In genomic region chrX:2592670-2593280, ce11 we compare ENCODE assay signal across 5 worm cellular contexts.
A peak's percentile ranks its signal among the peaks of the same experiment; 100 is the strongest.
TF ChIP-seq lines count a peak whose summit lies in the region.

No protein-coding gene starts in this region.

TF ChIP-seq in whole organism, L1 larva, 84 proteins besides CTCF, POLR2A, EP300 and RAD21:
- TF ChIP-seq elt-3 (tag; optimal IDR thresholded peaks at IDR 0.05; lab: Kevin White, UChicago): peak in 1 of 6 experiments; percentile 34
- peak; percentile 60 for TF ChIP-seq blmp-1 (tag; optimal IDR thresholded peaks at IDR 0.05; lab: Kevin White, UChicago)
- peak in 1 of 2 experiments; percentile 11 for TF ChIP-seq lsy-2 (tag; optimal IDR thresholded peaks at IDR 0.05; lab: Kevin White, UChicago)
- peak; percentile 35 for TF ChIP-seq lin-14 (GFP tag; optimal IDR thresholded peaks at IDR 0.05; lab: Kevin White, UChicago)
- peak; percentile 39 for TF ChIP-seq nhr-20 (tag; optimal IDR thresholded peaks at IDR 0.05; lab: Kevin White, UChicago)
- no peak for TF ChIP-seq unc-130 (tag; optimal IDR thresholded peaks at IDR 0.05; lab: Kevin White, UChicago)
- no peak for TF ChIP-seq vab-15 (tag; optimal IDR thresholded peaks at IDR 0.05; lab: Kevin White, UChicago)
- TF ChIP-seq pag-3 (tag; optimal IDR thresholded peaks at IDR 0.05; lab: Kevin White, UChicago; ENCODE audit: borderline replicate concordance, insufficient read depth): peak; percentile 8
- peak in 1 of 2 experiments; percentile 7 for TF ChIP-seq lin-35 (GFP tag; optimal IDR thresholded peaks at IDR 0.05; lab: Kevin White, UChicago)
- peak in 1 of 2 experiments; percentile 4 for TF ChIP-seq mdl-1 (tag; optimal IDR thresholded peaks at IDR 0.05; lab: Kevin White, UChicago)

TF ChIP-seq in whole organism, L2 larva, 48 proteins besides CTCF, POLR2A, EP300 and RAD21:
- no peak for TF ChIP-seq unc-62 (GFP tag; optimal IDR thresholded peaks at IDR 0.05; lab: Kevin White, UChicago)
- TF ChIP-seq sma-9 (GFP tag; optimal IDR thresholded peaks at IDR 0.05; lab: Kevin White, UChicago): peak; percentile 23
- no peak for TF ChIP-seq sma-9 (tag; optimal IDR thresholded peaks at IDR 0.05; lab: Kevin White, UChicago)
- TF ChIP-seq ceh-16 (tag; optimal IDR thresholded peaks at IDR 0.05; lab: Kevin White, UChicago): no peak
- TF ChIP-seq crh-2 (tag; optimal IDR thresholded peaks at IDR 0.05; lab: Kevin White, UChicago): peak; percentile 28
- no peak for TF ChIP-seq Y55F3AM.14 (GFP tag; optimal IDR thresholded peaks at IDR 0.05; lab: Kevin White, UChicago)
- TF ChIP-seq snpc-4 (tag; optimal IDR thresholded peaks at IDR 0.05; lab: Kevin White, UChicago): no peak
- no peak for TF ChIP-seq lin-11 (tag; optimal IDR thresholded peaks at IDR 0.05; lab: Kevin White, UChicago)
- no peak for TF ChIP-seq lin-39 (tag; optimal IDR thresholded peaks at IDR 0.05; lab: Kevin White, UChicago)
- peak; percentile 27 for TF ChIP-seq nhr-129 (tag; optimal IDR thresholded peaks at IDR 0.05; lab: Kevin White, UChicago)
- no peak for TF ChIP-seq nhr-237 (tag; optimal IDR thresholded peaks at IDR 0.05; lab: Kevin White, UChicago)
- no peak for TF ChIP-seq C34F6.9 (tag; optimal IDR thresholded peaks at IDR 0.05; lab: Kevin White, UChicago)
- peak; percentile 70 for TF ChIP-seq ama-1 (optimal IDR thresholded peaks at IDR 0.05; lab: Kevin White, UChicago)
TF ChIP-seq in whole organism, L2 larva: peak in this region for 4.

TF ChIP-seq in whole organism, L3 larva, 47 proteins besides CTCF, POLR2A, EP300 and RAD21:
- no peak for TF ChIP-seq tbx-2 (tag; optimal IDR thresholded peaks at IDR 0.05; lab: Kevin White, UChicago)
- no peak for TF ChIP-seq nhr-43 (tag; optimal IDR thresholded peaks at IDR 0.05; lab: Kevin White, UChicago; ENCODE audit: poor library complexity, severe bottlenecking)
- TF ChIP-seq pha-4 (tag; optimal IDR thresholded peaks at IDR 0.05; lab: Kevin White, UChicago): peak; percentile 42
- no peak for TF ChIP-seq lsy-12 (tag; optimal IDR thresholded peaks at IDR 0.05; lab: Kevin White, UChicago)
- TF ChIP-seq nhr-237 (tag; optimal IDR thresholded peaks at IDR 0.05; lab: Kevin White, UChicago): no peak
- TF ChIP-seq ztf-4 (tag; optimal IDR thresholded peaks at IDR 0.05; lab: Kevin White, UChicago): peak; percentile 11
- peak; percentile 32 for TF ChIP-seq elt-2 (tag; optimal IDR thresholded peaks at IDR 0.05; lab: Kevin White, UChicago)
- no peak for TF ChIP-seq unc-39 (tag; optimal IDR thresholded peaks at IDR 0.05; lab: Kevin White, UChicago)
- peak; percentile 13 for TF ChIP-seq egl-5 (tag; optimal IDR thresholded peaks at IDR 0.05; lab: Kevin White, UChicago)
- TF ChIP-seq ceh-9 (tag; optimal IDR thresholded peaks at IDR 0.05; lab: Kevin White, UChicago): no peak
- peak; percentile 6 for TF ChIP-seq nfya-1 (tag; optimal IDR thresholded peaks at IDR 0.05; lab: Kevin White, UChicago; ENCODE audit: insufficient read depth)
- TF ChIP-seq nhr-67 (tag; optimal IDR thresholded peaks at IDR 0.05; lab: Kevin White, UChicago): no peak
- TF ChIP-seq hmg-11 (tag; optimal IDR thresholded peaks at IDR 0.05; lab: Kevin White, UChicago): no peak
- peak; percentile 73 for TF ChIP-seq ama-1 (optimal IDR thresholded peaks at IDR 0.05; lab: Kevin White, UChicago)
- TF ChIP-seq ZK546.5 (tag; optimal IDR thresholded peaks at IDR 0.05; lab: Kevin White, UChicago): no peak
- no peak for TF ChIP-seq ceh-16 (tag; optimal IDR thresholded peaks at IDR 0.05; lab: Kevin White, UChicago)
- no peak for TF ChIP-seq fkh-10 (GFP tag; optimal IDR thresholded peaks at IDR 0.05; lab: Kevin White, UChicago)
- TF ChIP-seq jun-1 (tag; optimal IDR thresholded peaks at IDR 0.05; lab: Kevin White, UChicago): no peak
- TF ChIP-seq nhr-76 (tag; optimal IDR thresholded peaks at IDR 0.05; lab: Kevin White, UChicago): no peak
- no peak for TF ChIP-seq fkh-2 (tag; optimal IDR thresholded peaks at IDR 0.05; lab: Kevin White, UChicago)

TF ChIP-seq in whole organism, L4 larva, 104 proteins besides CTCF, POLR2A, EP300 and RAD21:
- TF ChIP-seq aha-1 (tag; lab: Kevin White, UChicago) (peak; percentile 95), mdl-1 (tag; optimal IDR thresholded peaks at IDR 0.05; lab: Kevin White, UChicago) (peak in 1 of 2 experiments; percentile 9), dve-1 (tag; optimal IDR thresholded peaks at IDR 0.05; lab: Kevin White, UChicago; ENCODE audit: insufficient read depth) (peak; percentile 1), F26F4.8 (GFP tag; conservative IDR thresholded peaks at IDR 0.05; lab: Robert Waterston, UW) (no peak), hlh-30 (tag; optimal IDR thresholded peaks at IDR 0.05; lab: Kevin White, UChicago; ENCODE audit: insufficient read depth) (peak; percentile 10), lin-15B (tag; optimal IDR thresholded peaks at IDR 0.05; lab: Kevin White, UChicago) (no peak), dmd-6 (GFP tag; IDR thresholded peaks at IDR 0.05; lab: Robert Waterston, UW) (peak; percentile 69), tra-1 (GFP tag; IDR thresholded peaks at IDR 0.05; lab: Robert Waterston, UW) (peak; percentile 86), daf-16 (GFP tag; optimal IDR thresholded peaks at IDR 0.05; lab: Kevin White, UChicago) (peak in 1 of 2 experiments; percentile 49), daf-16 (tag; optimal IDR thresholded peaks at IDR 0.05; lab: Kevin White, UChicago) (peak; percentile 27), nhr-28 (tag; optimal IDR thresholded peaks at IDR 0.05; lab: Kevin White, UChicago) (peak; percentile 98), mep-1 (tag; optimal IDR thresholded peaks at IDR 0.05; lab: Kevin White, UChicago) (peak; percentile 15), hlh-11 (tag; optimal IDR thresholded peaks at IDR 0.05; lab: Kevin White, UChicago) (peak; percentile 44), lir-3 (tag; optimal IDR thresholded peaks at IDR 0.05; lab: Kevin White, UChicago) (no peak), ceh-20 (GFP tag; IDR thresholded peaks at IDR 0.05; lab: Robert Waterston, UW) (peak; percentile 94), egl-27 (tag; optimal IDR thresholded peaks at IDR 0.05; lab: Kevin White, UChicago) (no peak), saeg-2 (GFP tag; IDR thresholded peaks at IDR 0.05; lab: Robert Waterston, UW) (no peak), zfp-3 (GFP tag; conservative IDR thresholded peaks at IDR 0.05; lab: Robert Waterston, UW) (no peak), ama-1 (optimal IDR thresholded peaks at IDR 0.05; lab: Kevin White, UChicago) (peak; percentile 10), hif-1 (tag; optimal IDR thresholded peaks at IDR 0.05; lab: Kevin White, UChicago) (peak; percentile 0 to 92), cey-2 (tag; optimal IDR thresholded peaks at IDR 0.05; lab: Kevin White, UChicago; ENCODE audit: borderline replicate concordance, insufficient read depth) (peak; percentile 55), nhr-25 (tag; optimal IDR thresholded peaks at IDR 0.05; lab: Kevin White, UChicago; ENCODE audit: borderline replicate concordance, insufficient read depth) (peak; percentile 23)

TF ChIP-seq in whole organism, young adult, 124 proteins besides CTCF, POLR2A, EP300 and RAD21:
- TF ChIP-seq nhr-80 (tag; optimal IDR thresholded peaks at IDR 0.05; lab: Kevin White, UChicago): peak; percentile 68
- no peak for TF ChIP-seq K12H6.12 (tag; optimal IDR thresholded peaks at IDR 0.05; lab: Kevin White, UChicago)
- TF ChIP-seq snpc-3.4 (tag; optimal IDR thresholded peaks at IDR 0.05; lab: Kevin White, UChicago): no peak
- TF ChIP-seq hmg-20 (GFP tag; IDR thresholded peaks at IDR 0.05; lab: Robert Waterston, UW): no peak
- TF ChIP-seq lin-26 (GFP tag; IDR thresholded peaks at IDR 0.05; lab: Robert Waterston, UW): no peak
- no peak for TF ChIP-seq B0336.3 (GFP tag; IDR thresholded peaks at IDR 0.05; lab: Robert Waterston, UW)
- TF ChIP-seq lin-40 (tag; optimal IDR thresholded peaks at IDR 0.05; lab: Kevin White, UChicago): peak; percentile 63
